Fruit fly (Drosophila melanogaster) whole organism, prepupa: ENCODE results near the gene Gr93b.
A peak's percentile ranks its signal among the peaks of the same experiment; 100 is the strongest.

Experiments
- Blimp-1 ChIP-seq: fragments of 200-800 bp; sonication (Bioruptor generic); optimal IDR thresholded peaks from 3 replicates; lab custom pipeline; 2017; ENCODE audit warnings: missing biosample characterization, missing genetic modification characterization, mild to moderate bottlenecking, moderate library complexity, missing genetic modification reagents
- CG10631 ChIP-seq: fragments of 200-800 bp; sonication (Bioruptor generic); optimal IDR thresholded peaks from 2 replicates; lab custom pipeline; 2016; ENCODE audit warnings: missing biosample characterization, missing genetic modification characterization
- CG10669 ChIP-seq: fragments of 200-800 bp; sonication (Bioruptor generic); optimal IDR thresholded peaks from 3 replicates; lab custom pipeline; 2018; ENCODE audit warnings: missing biosample characterization, mild to moderate bottlenecking, missing genetic modification characterization, moderate library complexity
- CG11762 ChIP-seq: fragments of 200-800 bp; sonication (Bioruptor generic); optimal IDR thresholded peaks from 3 replicates; lab custom pipeline; 2016; ENCODE audit warnings: missing biosample characterization, missing genetic modification characterization; ENCODE audit not compliant: insufficient read depth
- CG15336 ChIP-seq: fragments of 200-800 bp; sonication (Bioruptor generic); IDR thresholded peaks from 2 replicates; pipeline ENCODE4 v1.3.6; 2022; ENCODE audit warnings: missing biosample characterization, missing genetic modification characterization
- CG1621 ChIP-seq: fragments of 200-800 bp; sonication (Bioruptor generic); optimal IDR thresholded peaks from 3 replicates; lab custom pipeline; 2018; ENCODE audit warnings: missing biosample characterization, mild to moderate bottlenecking, missing genetic modification characterization
- CG3032 ChIP-seq: fragments of 200-800 bp; optimal IDR thresholded peaks from 2 replicates; lab custom pipeline; 2019; ENCODE audit warnings: missing biosample characterization, mild to moderate bottlenecking, missing genetic modification characterization, moderate library complexity
- CG31627 ChIP-seq: fragments of 200-800 bp; sonication (Bioruptor generic); optimal IDR thresholded peaks from 3 replicates; lab custom pipeline; 2016; ENCODE audit warnings: missing biosample characterization, missing genetic modification characterization
- CG32006 ChIP-seq: fragments of 200-800 bp; sonication (Bioruptor generic); optimal IDR thresholded peaks from 3 replicates; lab custom pipeline; 2017; ENCODE audit warnings: missing biosample characterization, mild to moderate bottlenecking, missing genetic modification characterization
- CG3919 ChIP-seq: fragments of 200-800 bp; sonication (Bioruptor generic); optimal IDR thresholded peaks from 3 replicates; lab custom pipeline; 2016; ENCODE audit warnings: missing biosample characterization, missing genetic modification characterization
- CG4318 ChIP-seq: fragments of 200-800 bp; sonication (Bioruptor generic); optimal IDR thresholded peaks from 3 replicates; lab custom pipeline; 2017; ENCODE audit warnings: missing biosample characterization, mild to moderate bottlenecking, missing genetic modification characterization
- CG6792 ChIP-seq: fragments of 200-800 bp; sonication (Bioruptor generic); optimal IDR thresholded peaks from 3 replicates; lab custom pipeline; 2016; ENCODE audit warnings: missing biosample characterization, missing genetic modification characterization
- CG8119 ChIP-seq: fragments of 200-800 bp; sonication (Bioruptor generic); IDR thresholded peaks from 3 replicates; pipeline ENCODE4 v1.3.6; 2022; ENCODE audit warnings: missing biosample characterization, missing genetic modification characterization
- CG8319 ChIP-seq: fragments of 200-800 bp; sonication (Bioruptor generic); optimal IDR thresholded peaks from 3 replicates; lab custom pipeline; 2016; ENCODE audit warnings: missing biosample characterization, missing genetic modification characterization
- CG8632 ChIP-seq: fragments of 200-800 bp; sonication (Bioruptor generic); optimal IDR thresholded peaks from 3 replicates; lab custom pipeline; 2016; ENCODE audit warnings: missing biosample characterization, missing genetic modification characterization
- CG9139 ChIP-seq: fragments of 200-800 bp; sonication (Bioruptor generic); optimal IDR thresholded peaks from 3 replicates; lab custom pipeline; 2017; ENCODE audit warnings: missing biosample characterization, mild to moderate bottlenecking, missing genetic modification characterization
- Eip75B ChIP-seq: fragments of 200-800 bp; sonication (Bioruptor generic); optimal IDR thresholded peaks from 3 replicates; lab custom pipeline; 2016; ENCODE audit warnings: missing biosample characterization, missing genetic modification characterization
- Eip78C ChIP-seq: fragments of 200-800 bp; sonication (Bioruptor generic); peaks from one replicate; lab custom pipeline; 2016; ENCODE audit warnings: missing biosample characterization, missing genetic modification characterization
- Ets21C ChIP-seq: fragments of 200-800 bp; sonication (Bioruptor generic); optimal IDR thresholded peaks from 3 replicates; lab custom pipeline; 2016; ENCODE audit warnings: missing biosample characterization, missing genetic modification characterization
- Hr39 ChIP-seq: fragments of 200-800 bp; sonication (Bioruptor generic); optimal IDR thresholded peaks from 2 replicates; lab custom pipeline; 2016; ENCODE audit warnings: missing biosample characterization, missing genetic modification characterization
- Hr4 ChIP-seq: fragments of 200-800 bp; sonication (Bioruptor generic); optimal IDR thresholded peaks from 3 replicates; lab custom pipeline; 2016; ENCODE audit warnings: missing biosample characterization, missing genetic modification characterization
- Lpt ChIP-seq: fragments of 200-800 bp; sonication (Bioruptor generic); optimal IDR thresholded peaks from 3 replicates; lab custom pipeline; 2016; ENCODE audit warnings: missing biosample characterization, missing genetic modification characterization
- OdsH ChIP-seq: fragments of 200-800 bp; sonication (Bioruptor generic); optimal IDR thresholded peaks from 3 replicates; lab custom pipeline; 2016; ENCODE audit warnings: missing biosample characterization, missing genetic modification characterization
- Sox102F ChIP-seq: fragments of 200-800 bp; sonication (Bioruptor generic); optimal IDR thresholded peaks from 2 replicates; lab custom pipeline; 2016; ENCODE audit warnings: missing biosample characterization, mild to moderate bottlenecking, missing genetic modification characterization
- achi ChIP-seq: fragments of 200-800 bp; sonication (Bioruptor generic); optimal IDR thresholded peaks from 3 replicates; lab custom pipeline; 2016; ENCODE audit warnings: missing biosample characterization, missing genetic modification characterization
- acj6 ChIP-seq: fragments of 200-800 bp; sonication (Bioruptor generic); optimal IDR thresholded peaks from 3 replicates; lab custom pipeline; 2016; ENCODE audit warnings: missing biosample characterization, missing genetic modification characterization
- cyc ChIP-seq: fragments of 200-800 bp; sonication (Bioruptor generic); optimal IDR thresholded peaks from 3 replicates; lab custom pipeline; 2016; ENCODE audit warnings: missing biosample characterization, missing genetic modification characterization
- dac ChIP-seq: fragments of 200-800 bp; sonication (Bioruptor generic); optimal IDR thresholded peaks from 2 replicates; lab custom pipeline; 2017; ENCODE audit warnings: missing biosample characterization, mild to moderate bottlenecking, missing genetic modification characterization
- dsx ChIP-seq: fragments of 200-800 bp; optimal IDR thresholded peaks from 3 replicates; lab custom pipeline; 2019; ENCODE audit warnings: missing biosample characterization, mild to moderate bottlenecking, missing genetic modification characterization, moderate library complexity; ENCODE audit not compliant: poor library complexity, severe bottlenecking
- eg ChIP-seq: fragments of 200-800 bp; sonication (Bioruptor generic); IDR thresholded peaks from 3 replicates; pipeline ENCODE4 v1.3.6; 2022; ENCODE audit warnings: missing biosample characterization, missing genetic modification characterization
- esn ChIP-seq: fragments of 200-800 bp; sonication (Bioruptor generic); optimal IDR thresholded peaks from 2 replicates; lab custom pipeline; 2016; ENCODE audit warnings: missing biosample characterization, mild to moderate bottlenecking, missing genetic modification characterization, moderate library complexity
- fkh ChIP-seq: fragments of 200-800 bp; sonication (Bioruptor generic); optimal IDR thresholded peaks from 3 replicates; lab custom pipeline; 2017; ENCODE audit warnings: missing biosample characterization, mild to moderate bottlenecking, missing genetic modification characterization, moderate library complexity
- lz ChIP-seq: fragments of 200-800 bp; sonication (Bioruptor generic); optimal IDR thresholded peaks from 3 replicates; lab custom pipeline; 2016; ENCODE audit warnings: missing biosample characterization, missing genetic modification characterization
- pdm3 ChIP-seq: fragments of 200-800 bp; sonication (Bioruptor generic); optimal IDR thresholded peaks from 3 replicates; lab custom pipeline; 2016; ENCODE audit warnings: missing biosample characterization, missing genetic modification characterization
- salr ChIP-seq, 2 experiments: fragments of 200-800 bp; sonication (Bioruptor generic); optimal IDR thresholded peaks; 3 replicates each; lab custom pipeline; 2016 to 2018; ENCODE audit warnings: missing biosample characterization in 2 of 2, missing genetic modification characterization in 2 of 2, mild to moderate bottlenecking in 1 of 2
- ss ChIP-seq, 2 experiments: fragments of 200-800 bp; sonication (Bioruptor generic); optimal IDR thresholded peaks; 2 replicates in 1 of 2; 3 replicates in 1 of 2; lab custom pipeline; 2017 to 2018; ENCODE audit warnings: mild to moderate bottlenecking in 2 of 2, missing biosample characterization in 2 of 2, missing genetic modification characterization in 2 of 2, moderate library complexity in 1 of 2
- svp ChIP-seq: fragments of 200-800 bp; sonication (Bioruptor generic); peaks from one replicate; lab custom pipeline; 2016; ENCODE audit warnings: missing biosample characterization, missing genetic modification characterization
- topi ChIP-seq: fragments of 200-800 bp; sonication (Bioruptor generic); optimal IDR thresholded peaks from 3 replicates; lab custom pipeline; 2016; ENCODE audit warnings: missing biosample characterization, missing genetic modification characterization

Gr93b gene

dm6 chr3R:21823076-21823475 is 20.5 kb downstream of the Gr93b start (continued):
- TF ChIP-seq dsx (GFP tag; lab: Kevin White, UChicago) (peak; percentile 5), CG4318 (no peak), CG32006 (GFP tag; lab: Kevin White, UChicago) (no peak), Hr4 (GFP tag; lab: Kevin White, UChicago) (no peak), Ets21C (GFP tag; lab: Kevin White, UChicago) (no peak), CG3032 (tag; lab: Kevin White, UChicago) (no peak), Eip78C (GFP tag; lab: Kevin White, UChicago) (peak; percentile 92), lz (no peak), Blimp-1 (GFP tag; lab: Kevin White, UChicago) (peak; percentile 36), CG8119 (GFP tag; lab: Robert Waterston, UW) (no peak), CG3919 (peak; percentile 32), Lpt (GFP tag; lab: Kevin White, UChicago) (no peak), esn (GFP tag; lab: Kevin White, UChicago) (peak; percentile 7), Sox102F (GFP tag; lab: Kevin White, UChicago) (peak; percentile 64)

dm6 chr3R:21822562-21822933 is 21.0 kb downstream of the Gr93b start, which contains the start of gene CASK:
Gene CASK, minus strand, starts transcription at chr3R:21822674.
- TF ChIP-seq pdm3 (GFP tag; lab: Kevin White, UChicago) (peak; percentile 6), esn (GFP tag; lab: Kevin White, UChicago) (peak; percentile 19), Hr4 (GFP tag; lab: Kevin White, UChicago) (peak; percentile 3), CG8319 (GFP tag; lab: Kevin White, UChicago) (no peak), svp (peak; percentile 52), CG3032 (tag; lab: Kevin White, UChicago) (no peak), topi (GFP tag; lab: Kevin White, UChicago) (no peak), Lpt (GFP tag; lab: Kevin White, UChicago) (no peak), CG10669 (GFP tag; lab: Kevin White, UChicago) (no peak), fkh (GFP tag; lab: Kevin White, UChicago) (peak; percentile 73), Hr39 (GFP tag; lab: Kevin White, UChicago) (peak; percentile 5), lz (no peak), cyc (GFP tag; lab: Kevin White, UChicago) (no peak), CG10631 (GFP tag; lab: Kevin White, UChicago) (no peak), salr (GFP tag; optimal IDR thresholded peaks at IDR 0.05; lab: Kevin White, UChicago) (no peak), dac (GFP tag; lab: Kevin White, UChicago) (no peak), Blimp-1 (GFP tag; lab: Kevin White, UChicago) (no peak), OdsH (GFP tag; lab: Kevin White, UChicago) (no peak)

dm6 chr3R:21821684-21822561 is 21.6 kb downstream of the Gr93b start:
- TF ChIP-seq ss (GFP tag; optimal IDR thresholded peaks at IDR 0.05; lab: Kevin White, UChicago) (peak in 1 of 2 experiments; percentile 24), CG11762 (GFP tag; lab: Kevin White, UChicago) (no peak)
- TF ChIP-seq, all 60 proteins: peak for 1

dm6 chr3R:21808622-21809347 is 34.8 kb downstream of the Gr93b start:
- TF ChIP-seq ss (GFP tag; optimal IDR thresholded peaks at IDR 0.05; lab: Kevin White, UChicago): peak in 1 of 2 experiments; percentile 30
- TF ChIP-seq svp: peak; percentile 68
- peak; percentile 24; the same call in 1 of the 3 replicates for TF ChIP-seq CG8119 (GFP tag; lab: Robert Waterston, UW)
- no peak for TF ChIP-seq CG9139 (GFP tag; lab: Kevin White, UChicago)
- no peak for TF ChIP-seq fkh (GFP tag; lab: Kevin White, UChicago)
- no peak for TF ChIP-seq Eip75B
- TF ChIP-seq acj6 (GFP tag; lab: Kevin White, UChicago): no peak
- no peak for TF ChIP-seq CG31627 (GFP tag; lab: Kevin White, UChicago)
- no peak for TF ChIP-seq CG15336 (GFP tag; lab: Robert Waterston, UW)
- peak; percentile 33 for TF ChIP-seq CG10669 (GFP tag; lab: Kevin White, UChicago)
- TF ChIP-seq pdm3 (GFP tag; lab: Kevin White, UChicago): peak; percentile 33
- TF ChIP-seq eg (GFP tag; lab: Robert Waterston, UW): 0 out of 3 replicates have a peak, but pooled peaks have one; percentile 24
- peak; percentile 10 for TF ChIP-seq CG8632 (GFP tag; lab: Kevin White, UChicago)
- TF ChIP-seq CG10631 (GFP tag; lab: Kevin White, UChicago): peak; percentile 15
- TF ChIP-seq CG32006 (GFP tag; lab: Kevin White, UChicago): peak; percentile 34
- TF ChIP-seq dac (GFP tag; lab: Kevin White, UChicago): no peak
- TF ChIP-seq OdsH (GFP tag; lab: Kevin White, UChicago): peak; percentile 26
- peak; percentile 12 for TF ChIP-seq achi (GFP tag; lab: Kevin White, UChicago)
- TF ChIP-seq CG1621 (tag; lab: Kevin White, UChicago): no peak
- TF ChIP-seq Hr4 (GFP tag; lab: Kevin White, UChicago): peak; percentile 33
- TF ChIP-seq Ets21C (GFP tag; lab: Kevin White, UChicago): no peak
- TF ChIP-seq CG8319 (GFP tag; lab: Kevin White, UChicago): no peak
- TF ChIP-seq Eip78C (GFP tag; lab: Kevin White, UChicago): peak; percentile 80
- peak; percentile 1 for TF ChIP-seq cyc (GFP tag; lab: Kevin White, UChicago)
- peak; percentile 19 for TF ChIP-seq CG6792 (GFP tag; lab: Kevin White, UChicago)
- no peak for TF ChIP-seq Sox102F (GFP tag; lab: Kevin White, UChicago)
